Fruit fly (Drosophila melanogaster) whole organism, prepupa: ENCODE data around the gene CG32568.

Source experiments
- Blimp-1 ChIP-seq: fragments of 200-800 bp; sonication (Bioruptor generic); optimal IDR thresholded peaks from 3 replicates; lab custom pipeline; 2017; ENCODE audit warnings: missing biosample characterization, missing genetic modification characterization, mild to moderate bottlenecking, moderate library complexity, missing genetic modification reagents
- CG10631 ChIP-seq: fragments of 200-800 bp; sonication (Bioruptor generic); optimal IDR thresholded peaks from 2 replicates; lab custom pipeline; 2016; ENCODE audit warnings: missing biosample characterization, missing genetic modification characterization
- CG11294 ChIP-seq: fragments of 200-800 bp; sonication (Bioruptor generic); IDR thresholded peaks from 2 replicates; pipeline ENCODE4 v1.3.6; 2022; ENCODE audit warnings: missing biosample characterization, missing genetic modification characterization
- CG11762 ChIP-seq: fragments of 200-800 bp; sonication (Bioruptor generic); optimal IDR thresholded peaks from 3 replicates; lab custom pipeline; 2016; ENCODE audit warnings: missing biosample characterization, missing genetic modification characterization; ENCODE audit not compliant: insufficient read depth
- CG15336 ChIP-seq: fragments of 200-800 bp; sonication (Bioruptor generic); IDR thresholded peaks from 2 replicates; pipeline ENCODE4 v1.3.6; 2022; ENCODE audit warnings: missing biosample characterization, missing genetic modification characterization
- CG1621 ChIP-seq: fragments of 200-800 bp; sonication (Bioruptor generic); optimal IDR thresholded peaks from 3 replicates; lab custom pipeline; 2018; ENCODE audit warnings: missing biosample characterization, mild to moderate bottlenecking, missing genetic modification characterization
- CG16779 ChIP-seq: fragments of 200-800 bp; sonication (Bioruptor generic); optimal IDR thresholded peaks from 3 replicates; lab custom pipeline; 2017; ENCODE audit warnings: missing biosample characterization, mild to moderate bottlenecking, missing genetic modification characterization
- CG3032 ChIP-seq: fragments of 200-800 bp; optimal IDR thresholded peaks from 2 replicates; lab custom pipeline; 2019; ENCODE audit warnings: missing biosample characterization, mild to moderate bottlenecking, missing genetic modification characterization, moderate library complexity
- CG31627 ChIP-seq: fragments of 200-800 bp; sonication (Bioruptor generic); optimal IDR thresholded peaks from 3 replicates; lab custom pipeline; 2016; ENCODE audit warnings: missing biosample characterization, missing genetic modification characterization
- CG32006 ChIP-seq: fragments of 200-800 bp; sonication (Bioruptor generic); optimal IDR thresholded peaks from 3 replicates; lab custom pipeline; 2017; ENCODE audit warnings: missing biosample characterization, mild to moderate bottlenecking, missing genetic modification characterization
- CG34406 ChIP-seq: fragments of 200-800 bp; sonication (Bioruptor generic); optimal IDR thresholded peaks from 3 replicates; lab custom pipeline; 2016; ENCODE audit warnings: missing biosample characterization, missing genetic modification characterization
- CG4318 ChIP-seq: fragments of 200-800 bp; sonication (Bioruptor generic); optimal IDR thresholded peaks from 3 replicates; lab custom pipeline; 2017; ENCODE audit warnings: missing biosample characterization, mild to moderate bottlenecking, missing genetic modification characterization
- CG6163 ChIP-seq: fragments of 200-800 bp; sonication (Bioruptor generic); IDR thresholded peaks from 3 replicates; pipeline ENCODE4 v1.3.6; 2022; ENCODE audit warnings: missing biosample characterization, missing genetic modification characterization
- CG6276 ChIP-seq: fragments of 200-800 bp; sonication (Bioruptor generic); optimal IDR thresholded peaks from 2 replicates; lab custom pipeline; 2017; ENCODE audit warnings: missing biosample characterization, mild to moderate bottlenecking, missing genetic modification characterization
- CG6792 ChIP-seq: fragments of 200-800 bp; sonication (Bioruptor generic); optimal IDR thresholded peaks from 3 replicates; lab custom pipeline; 2016; ENCODE audit warnings: missing biosample characterization, missing genetic modification characterization
- CG6808 ChIP-seq: fragments of 200-800 bp; sonication (Bioruptor generic); optimal IDR thresholded peaks from 3 replicates; lab custom pipeline; 2017; ENCODE audit warnings: missing biosample characterization, missing genetic modification characterization, mild to moderate bottlenecking, moderate library complexity, missing genetic modification reagents
- CG6854 ChIP-seq: fragments of 200-800 bp; sonication (Bioruptor generic); optimal IDR thresholded peaks from 2 replicates; lab custom pipeline; 2017; ENCODE audit warnings: missing biosample characterization, mild to moderate bottlenecking, missing genetic modification characterization
- CG7368 ChIP-seq: fragments of 200-800 bp; sonication (Bioruptor generic); optimal IDR thresholded peaks from 3 replicates; lab custom pipeline; 2016; ENCODE audit warnings: missing biosample characterization, missing genetic modification characterization
- CG8119 ChIP-seq: fragments of 200-800 bp; sonication (Bioruptor generic); IDR thresholded peaks from 3 replicates; pipeline ENCODE4 v1.3.6; 2022; ENCODE audit warnings: missing biosample characterization, missing genetic modification characterization
- CG8319 ChIP-seq: fragments of 200-800 bp; sonication (Bioruptor generic); optimal IDR thresholded peaks from 3 replicates; lab custom pipeline; 2016; ENCODE audit warnings: missing biosample characterization, missing genetic modification characterization
- CG8632 ChIP-seq: fragments of 200-800 bp; sonication (Bioruptor generic); optimal IDR thresholded peaks from 3 replicates; lab custom pipeline; 2016; ENCODE audit warnings: missing biosample characterization, missing genetic modification characterization
- CG9139 ChIP-seq: fragments of 200-800 bp; sonication (Bioruptor generic); optimal IDR thresholded peaks from 3 replicates; lab custom pipeline; 2017; ENCODE audit warnings: missing biosample characterization, mild to moderate bottlenecking, missing genetic modification characterization
- Eip75B ChIP-seq: fragments of 200-800 bp; sonication (Bioruptor generic); optimal IDR thresholded peaks from 3 replicates; lab custom pipeline; 2016; ENCODE audit warnings: missing biosample characterization, missing genetic modification characterization
- Eip78C ChIP-seq: fragments of 200-800 bp; sonication (Bioruptor generic); peaks from one replicate; lab custom pipeline; 2016; ENCODE audit warnings: missing biosample characterization, missing genetic modification characterization
- Eip93F ChIP-seq: fragments of 200-800 bp; sonication (Bioruptor generic); optimal IDR thresholded peaks from 2 replicates; lab custom pipeline; 2016; ENCODE audit warnings: missing biosample characterization, mild to moderate bottlenecking, missing genetic modification characterization
- Ets21C ChIP-seq: fragments of 200-800 bp; sonication (Bioruptor generic); optimal IDR thresholded peaks from 3 replicates; lab custom pipeline; 2016; ENCODE audit warnings: missing biosample characterization, missing genetic modification characterization
- Ets96B ChIP-seq: fragments of 200-800 bp; optimal IDR thresholded peaks from 2 replicates; lab custom pipeline; 2019; ENCODE audit warnings: missing biosample characterization, mild to moderate bottlenecking, missing genetic modification characterization, moderate library complexity
- Gug ChIP-seq: fragments of 200-800 bp; sonication (Bioruptor generic); IDR thresholded peaks from 2 replicates; pipeline ENCODE4 v1.3.6; 2022; ENCODE audit warnings: missing biosample characterization, missing genetic modification characterization
- Hr39 ChIP-seq: fragments of 200-800 bp; sonication (Bioruptor generic); optimal IDR thresholded peaks from 2 replicates; lab custom pipeline; 2016; ENCODE audit warnings: missing biosample characterization, missing genetic modification characterization
- Lpt ChIP-seq: fragments of 200-800 bp; sonication (Bioruptor generic); optimal IDR thresholded peaks from 3 replicates; lab custom pipeline; 2016; ENCODE audit warnings: missing biosample characterization, missing genetic modification characterization
- Met ChIP-seq: fragments of 200-800 bp; sonication (Bioruptor generic); optimal IDR thresholded peaks from 3 replicates; lab custom pipeline; 2016; ENCODE audit warnings: missing biosample characterization, missing genetic modification characterization
- OdsH ChIP-seq: fragments of 200-800 bp; sonication (Bioruptor generic); optimal IDR thresholded peaks from 3 replicates; lab custom pipeline; 2016; ENCODE audit warnings: missing biosample characterization, missing genetic modification characterization
- Smox ChIP-seq: fragments of 200-800 bp; sonication (Bioruptor generic); optimal IDR thresholded peaks from 3 replicates; lab custom pipeline; 2016; ENCODE audit warnings: missing biosample characterization, missing genetic modification characterization
- Sox102F ChIP-seq: fragments of 200-800 bp; sonication (Bioruptor generic); optimal IDR thresholded peaks from 2 replicates; lab custom pipeline; 2016; ENCODE audit warnings: missing biosample characterization, mild to moderate bottlenecking, missing genetic modification characterization
- Sox14 ChIP-seq: fragments of 200-800 bp; sonication (Bioruptor generic); optimal IDR thresholded peaks from 3 replicates; lab custom pipeline; 2016; ENCODE audit warnings: missing biosample characterization, missing genetic modification characterization
- Sox15 ChIP-seq: fragments of 200-800 bp; sonication (Bioruptor generic); optimal IDR thresholded peaks from 3 replicates; lab custom pipeline; 2016; ENCODE audit warnings: missing biosample characterization, missing genetic modification characterization
- achi ChIP-seq: fragments of 200-800 bp; sonication (Bioruptor generic); optimal IDR thresholded peaks from 3 replicates; lab custom pipeline; 2016; ENCODE audit warnings: missing biosample characterization, missing genetic modification characterization
- acj6 ChIP-seq: fragments of 200-800 bp; sonication (Bioruptor generic); optimal IDR thresholded peaks from 3 replicates; lab custom pipeline; 2016; ENCODE audit warnings: missing biosample characterization, missing genetic modification characterization
- cyc ChIP-seq: fragments of 200-800 bp; sonication (Bioruptor generic); optimal IDR thresholded peaks from 3 replicates; lab custom pipeline; 2016; ENCODE audit warnings: missing biosample characterization, missing genetic modification characterization
- eg ChIP-seq: fragments of 200-800 bp; sonication (Bioruptor generic); IDR thresholded peaks from 3 replicates; pipeline ENCODE4 v1.3.6; 2022; ENCODE audit warnings: missing biosample characterization, missing genetic modification characterization
- fd59A ChIP-seq: fragments of 200-800 bp; sonication (Bioruptor generic); optimal IDR thresholded peaks from 2 replicates; lab custom pipeline; 2017; ENCODE audit warnings: missing biosample characterization, mild to moderate bottlenecking, missing genetic modification characterization, missing genetic modification reagents
- fkh ChIP-seq: fragments of 200-800 bp; sonication (Bioruptor generic); optimal IDR thresholded peaks from 3 replicates; lab custom pipeline; 2017; ENCODE audit warnings: missing biosample characterization, mild to moderate bottlenecking, missing genetic modification characterization, moderate library complexity
- pdm3 ChIP-seq: fragments of 200-800 bp; sonication (Bioruptor generic); optimal IDR thresholded peaks from 3 replicates; lab custom pipeline; 2016; ENCODE audit warnings: missing biosample characterization, missing genetic modification characterization
- salr ChIP-seq, 2 experiments: fragments of 200-800 bp; sonication (Bioruptor generic); optimal IDR thresholded peaks; 3 replicates each; lab custom pipeline; 2016 to 2018; ENCODE audit warnings: missing biosample characterization in 2 of 2, missing genetic modification characterization in 2 of 2, mild to moderate bottlenecking in 1 of 2
- spab ChIP-seq: fragments of 200-800 bp; sonication (Bioruptor generic); optimal IDR thresholded peaks from 2 replicates; lab custom pipeline; 2017; ENCODE audit warnings: missing biosample characterization, mild to moderate bottlenecking, missing genetic modification characterization, missing genetic modification reagents
- ss ChIP-seq, 2 experiments: fragments of 200-800 bp; sonication (Bioruptor generic); optimal IDR thresholded peaks; 2 replicates in 1 of 2; 3 replicates in 1 of 2; lab custom pipeline; 2017 to 2018; ENCODE audit warnings: mild to moderate bottlenecking in 2 of 2, missing biosample characterization in 2 of 2, missing genetic modification characterization in 2 of 2, moderate library complexity in 1 of 2
- svp ChIP-seq: fragments of 200-800 bp; sonication (Bioruptor generic); peaks from one replicate; lab custom pipeline; 2016; ENCODE audit warnings: missing biosample characterization, missing genetic modification characterization
- topi ChIP-seq: fragments of 200-800 bp; sonication (Bioruptor generic); optimal IDR thresholded peaks from 3 replicates; lab custom pipeline; 2016; ENCODE audit warnings: missing biosample characterization, missing genetic modification characterization
- vri ChIP-seq: fragments of 200-800 bp; sonication (Bioruptor generic); optimal IDR thresholded peaks from 3 replicates; lab custom pipeline; 2016; ENCODE audit warnings: missing biosample characterization, mild to moderate bottlenecking, missing genetic modification characterization

The CG32568 gene

DNA sequence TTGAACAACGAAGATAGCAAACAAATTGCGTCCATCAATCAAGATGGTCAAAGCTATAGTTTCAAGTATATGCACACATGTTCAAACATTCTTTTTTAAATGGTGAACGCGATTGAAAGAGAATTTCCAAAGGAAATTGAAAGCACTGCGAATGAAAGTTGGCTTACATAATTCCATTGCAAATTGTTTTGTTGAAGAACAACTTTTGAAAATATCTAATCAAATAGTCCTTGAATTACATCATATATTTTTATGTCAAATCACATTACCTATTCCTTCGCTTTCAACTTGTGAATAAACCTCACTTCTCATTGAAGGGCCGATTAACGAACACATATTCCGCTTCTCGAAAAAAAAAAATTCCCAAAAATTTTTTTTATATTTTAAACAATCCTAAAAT lies at the start of gene CG32568:
Gene CG32568 (plus strand): TSS at position 301 of the 400 bp plus-strand sequence.
- TF ChIP-seq CG6854 = no peak
- no peak for TF ChIP-seq CG6163 (GFP tag; lab: Robert Waterston, UW)
- TF ChIP-seq spab = no peak
- no peak for TF ChIP-seq CG31627 (GFP tag; lab: Kevin White, UChicago)

DNA sequence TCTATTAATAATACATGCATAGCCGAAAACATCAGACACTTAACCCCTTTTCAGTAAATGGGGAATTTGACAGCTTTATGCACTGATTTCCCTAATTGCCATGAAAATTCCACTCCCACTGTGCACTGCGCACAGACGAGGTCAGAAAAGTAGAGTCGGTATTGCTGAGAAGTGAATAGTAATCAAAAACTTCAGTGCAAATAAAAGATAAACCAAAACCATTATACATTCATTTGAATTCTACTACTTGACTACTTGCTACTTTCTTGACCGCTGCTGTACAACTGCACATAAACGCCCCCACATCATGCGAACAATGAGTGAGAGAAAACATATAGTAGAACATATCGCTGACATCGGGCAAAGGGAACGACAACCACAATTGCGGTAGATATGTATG lies 49.3 kb upstream of the CG32568 start:
- TF ChIP-seq CG3032 (tag; lab: Kevin White, UChicago) (peak; percentile 55), CG10631 (peak; percentile 66), Smox (GFP tag; lab: Kevin White, UChicago) (peak; percentile 61), CG11294 (GFP tag; lab: Robert Waterston, UW) (peak; percentile 76; the same call in 1 of the 2 replicates), CG8119 (GFP tag; lab: Robert Waterston, UW) (peak; percentile 85), acj6 (GFP tag; lab: Kevin White, UChicago) (peak; percentile 78), CG6276 (GFP tag; lab: Kevin White, UChicago) (peak; percentile 79), Eip78C (GFP tag; lab: Kevin White, UChicago) (peak; percentile 93), CG1621 (peak; percentile 61), CG32006 (GFP tag; lab: Kevin White, UChicago) (peak; percentile 84), achi (GFP tag; lab: Kevin White, UChicago) (peak; percentile 75), CG9139 (GFP tag; lab: Kevin White, UChicago) (peak; percentile 11), Eip93F (GFP tag; lab: Kevin White, UChicago) (no peak), CG4318 (GFP tag; lab: Kevin White, UChicago) (peak; percentile 60), svp (GFP tag; lab: Kevin White, UChicago) (peak; percentile 57), CG6792 (GFP tag; lab: Kevin White, UChicago) (peak; percentile 61), CG34406 (GFP tag; lab: Kevin White, UChicago) (peak; percentile 52), fkh (no peak), CG8632 (peak; percentile 55), ss (GFP tag; optimal IDR thresholded peaks at IDR 0.05; lab: Kevin White, UChicago) (peak; percentile 13 to 44), Blimp-1 (no peak), Met (peak; percentile 58), salr (GFP tag; optimal IDR thresholded peaks at IDR 0.05; lab: Kevin White, UChicago) (peak; percentile 33 to 70), pdm3 (GFP tag; lab: Kevin White, UChicago) (peak; percentile 79), Ets96B (tag; lab: Kevin White, UChicago) (peak; percentile 53), Ets21C (GFP tag; lab: Kevin White, UChicago) (peak; percentile 56), CG16779 (peak; percentile 51), CG6808 (GFP tag; lab: Kevin White, UChicago) (peak; percentile 35), eg (GFP tag; lab: Robert Waterston, UW) (peak; percentile 94), Hr39 (GFP tag; lab: Kevin White, UChicago) (peak; percentile 81), CG31627 (GFP tag; lab: Kevin White, UChicago) (peak; percentile 80), Lpt (peak; percentile 80), Eip75B (GFP tag; lab: Kevin White, UChicago) (peak; percentile 65), CG6163 (GFP tag; lab: Robert Waterston, UW) (peak; percentile 87), CG15336 (GFP tag; lab: Robert Waterston, UW) (peak; percentile 88), CG11762 (GFP tag; lab: Kevin White, UChicago) (peak; percentile 41), cyc (GFP tag; lab: Kevin White, UChicago) (peak; percentile 72), OdsH (GFP tag; lab: Kevin White, UChicago) (peak; percentile 80), CG6854 (no peak), Sox14 (peak; percentile 80), spab (peak; percentile 34), Gug (GFP tag; lab: Robert Waterston, UW) (peak; percentile 86), Sox15 (GFP tag; lab: Kevin White, UChicago) (peak; percentile 59), Sox102F (GFP tag; lab: Kevin White, UChicago) (peak; percentile 51), topi (peak; percentile 73), vri (GFP tag; lab: Kevin White, UChicago) (peak; percentile 34), fd59A (GFP tag; lab: Kevin White, UChicago) (peak; percentile 57), CG8319 (GFP tag; lab: Kevin White, UChicago) (peak; percentile 39), CG7368 (GFP tag; lab: Kevin White, UChicago) (peak; percentile 64)
